Fruit fly (Drosophila melanogaster) whole organism, wandering third instar larva: ENCODE data around the gene mRpL49.

ENCODE experiments used
- Abd-B ChIP-seq: fragments of >200 bp; optimal IDR thresholded peaks from 2 replicates; lab custom pipeline; 2017; ENCODE audit warnings: missing biosample characterization, missing genetic modification characterization
- CG32264 ChIP-seq: fragments of 200-800 bp; sonication (Bioruptor generic); optimal IDR thresholded peaks from 2 replicates; lab custom pipeline; 2016; ENCODE audit warnings: missing biosample characterization, missing genetic modification characterization
- CG9705 ChIP-seq: fragments of 200-800 bp; sonication (Bioruptor generic); optimal IDR thresholded peaks from 2 replicates; lab custom pipeline; 2018; ENCODE audit warnings: missing biosample characterization, mild to moderate bottlenecking, missing genetic modification characterization
- CrebA ChIP-seq: fragments of 200-800 bp; sonication (Bioruptor generic); optimal IDR thresholded peaks from 2 replicates; lab custom pipeline; 2016; ENCODE audit warnings: missing biosample characterization, mild to moderate bottlenecking, missing genetic modification characterization, borderline replicate concordance
- Dfd ChIP-seq: fragments of >200 bp; optimal IDR thresholded peaks from 2 replicates; lab custom pipeline; 2017; ENCODE audit warnings: missing biosample characterization, missing genetic modification characterization
- Dif ChIP-seq: fragments of 200-275, 200-300 bp; sonication (Bioruptor generic); optimal IDR thresholded peaks from 2 replicates; lab custom pipeline; 2018; ENCODE audit warnings: missing biosample characterization, missing genetic modification characterization; ENCODE audit not compliant: partially characterized antibody
- GATAd ChIP-seq: sonication (Bioruptor generic); optimal IDR thresholded peaks from 2 replicates; lab custom pipeline; 2016; ENCODE audit warnings: missing biosample characterization, missing genetic modification characterization
- HLH106 ChIP-seq: fragments of 200-800 bp; optimal IDR thresholded peaks from 3 replicates; lab custom pipeline; 2019; ENCODE audit warnings: missing biosample characterization, mild to moderate bottlenecking, missing genetic modification characterization, moderate library complexity
- Hr78 ChIP-seq: fragments of >200 bp; optimal IDR thresholded peaks from 2 replicates; lab custom pipeline; 2017; ENCODE audit warnings: missing biosample characterization, missing genetic modification characterization
- Hr83 ChIP-seq: fragments of 200-300 bp; sonication (Bioruptor generic); optimal IDR thresholded peaks from 2 replicates; lab custom pipeline; 2016; ENCODE audit warnings: missing biosample characterization, mild to moderate bottlenecking, missing genetic modification characterization, moderate library complexity; ENCODE audit not compliant: poor library complexity, severe bottlenecking
- Jra ChIP-seq: sonication (Bioruptor generic); optimal IDR thresholded peaks from 2 replicates; lab custom pipeline; 2016; ENCODE audit warnings: missing biosample characterization, missing genetic modification characterization
- Mio ChIP-seq: sonication (Bioruptor generic); optimal IDR thresholded peaks from 2 replicates; lab custom pipeline; 2016; ENCODE audit warnings: missing biosample characterization, missing genetic modification characterization
- Myc ChIP-seq: fragments of >200 bp; optimal IDR thresholded peaks from 2 replicates; lab custom pipeline; 2017
- N ChIP-seq: fragments of >200 bp; optimal IDR thresholded peaks from 2 replicates; lab custom pipeline; 2018; ENCODE audit warnings: missing biosample characterization, missing external identifiers, missing genetic modification characterization
- Rel ChIP-seq, 2 experiments: fragments of 200-800 bp; sonication (Bioruptor generic) in 1 of 2; optimal IDR thresholded peaks; 2 replicates in 1 of 2; 3 replicates in 1 of 2; lab custom pipeline; 2016 to 2019; ENCODE audit warnings: mild to moderate bottlenecking in 2 of 2, missing biosample characterization in 2 of 2, missing genetic modification characterization in 2 of 2, moderate library complexity in 1 of 2
- Sp1 ChIP-seq: fragments of 200-800 bp; sonication (Bioruptor generic); optimal IDR thresholded peaks from 3 replicates; lab custom pipeline; 2019; ENCODE audit warnings: missing biosample characterization, mild to moderate bottlenecking, missing genetic modification characterization, moderate library complexity
- Vsx2 ChIP-seq: fragments of 200-300, 225-300 bp; sonication (Bioruptor generic); optimal IDR thresholded peaks from 2 replicates; lab custom pipeline; 2018; ENCODE audit warnings: missing biosample characterization, missing genetic modification characterization; ENCODE audit not compliant: partially characterized antibody
- brk ChIP-seq: fragments of 200-800 bp; sonication (Bioruptor generic); optimal IDR thresholded peaks from 2 replicates; lab custom pipeline; 2016; ENCODE audit warnings: missing biosample characterization, mild to moderate bottlenecking, missing genetic modification characterization
- dl ChIP-seq, 2 experiments: fragments of 175-275, 200-275 bp in 1 of 2; fragments of 200-275 bp in 1 of 2; sonication (Bioruptor generic); optimal IDR thresholded peaks; lab custom pipeline; 2018; ENCODE audit warnings: mild to moderate bottlenecking in 2 of 2, missing biosample characterization in 2 of 2, missing genetic modification characterization in 2 of 2, moderate library complexity in 2 of 2; ENCODE audit not compliant: partially characterized antibody in 2 of 2, insufficient read depth in 1 of 2
- dmrt93B ChIP-seq: fragments of 200-800 bp; sonication (Bioruptor generic); optimal IDR thresholded peaks from 2 replicates; lab custom pipeline; 2018; ENCODE audit warnings: missing biosample characterization, mild to moderate bottlenecking, missing genetic modification characterization
- dsf ChIP-seq: sonication (Bioruptor generic); optimal IDR thresholded peaks from 2 replicates; lab custom pipeline; 2016; ENCODE audit warnings: missing biosample characterization, missing genetic modification characterization, borderline replicate concordance
- ey ChIP-seq: fragments of 200-800 bp; sonication (Bioruptor generic); optimal IDR thresholded peaks from 2 replicates; lab custom pipeline; 2016; ENCODE audit warnings: missing biosample characterization, missing genetic modification characterization
- foxo ChIP-seq, 2 experiments: fragments of 200-800 bp; sonication (Bioruptor generic); optimal IDR thresholded peaks; 2 replicates in 1 of 2; 3 replicates in 1 of 2; lab custom pipeline; 2016 to 2017; ENCODE audit warnings: missing biosample characterization in 2 of 2, missing genetic modification characterization in 2 of 2
- fru ChIP-seq: fragments of 200-800 bp; sonication (Bioruptor generic); optimal IDR thresholded peaks from 3 replicates; lab custom pipeline; 2016; ENCODE audit warnings: missing biosample characterization, mild to moderate bottlenecking, missing genetic modification characterization
- h ChIP-seq: fragments of 200-800 bp; sonication (Bioruptor generic); optimal IDR thresholded peaks from 3 replicates; lab custom pipeline; 2016; ENCODE audit warnings: missing biosample characterization, mild to moderate bottlenecking, missing genetic modification characterization
- jim ChIP-seq: fragments of 175-275, 200-325 bp; sonication (Bioruptor generic); optimal IDR thresholded peaks from 2 replicates; lab custom pipeline; 2016; ENCODE audit warnings: missing biosample characterization, mild to moderate bottlenecking, missing genetic modification characterization
- lola ChIP-seq: fragments of >200 bp; optimal IDR thresholded peaks from 2 replicates; lab custom pipeline; 2017; ENCODE audit warnings: missing biosample characterization, missing genetic modification characterization
- pan ChIP-seq: fragments of >200 bp; optimal IDR thresholded peaks from 2 replicates; lab custom pipeline; 2017
- psq ChIP-seq: fragments of 200-800 bp; sonication (Bioruptor generic); optimal IDR thresholded peaks from 3 replicates; lab custom pipeline; 2017; ENCODE audit warnings: missing biosample characterization, mild to moderate bottlenecking, missing genetic modification characterization, moderate library complexity
- sage ChIP-seq: fragments of 200-800 bp; sonication (Bioruptor generic); optimal IDR thresholded peaks from 2 replicates; lab custom pipeline; 2016; ENCODE audit warnings: missing biosample characterization, mild to moderate bottlenecking, missing genetic modification characterization
- sv ChIP-seq: fragments of 200-800 bp; sonication (Bioruptor generic); optimal IDR thresholded peaks from 3 replicates; lab custom pipeline; 2016; ENCODE audit warnings: missing biosample characterization, missing genetic modification characterization
- usp ChIP-seq: fragments of >200 bp; optimal IDR thresholded peaks from 2 replicates; lab custom pipeline; 2017; ENCODE audit warnings: missing biosample characterization, missing genetic modification characterization
- woc ChIP-seq: sonication (Bioruptor generic); optimal IDR thresholded peaks from 2 replicates; lab custom pipeline; 2016; ENCODE audit warnings: missing biosample characterization, mild to moderate bottlenecking, missing genetic modification characterization

Gene mRpL49

dm6 chrX:12929817-12930216 lies 22.9 kb downstream of the mRpL49 start:
- TF ChIP-seq jim (no peak), woc (GFP tag; lab: Kevin White, UChicago) (no peak), Jra (GFP tag; lab: Kevin White, UChicago) (no peak), dsf (no peak)

dm6 chrX:12937825-12938520 lies 31.1 kb downstream of the mRpL49 start:
- TF ChIP-seq Dif (GFP tag; lab: Kevin White, UChicago) = no peak
- peak; percentile 37 for TF ChIP-seq Sp1 (GFP tag; lab: Kevin White, UChicago)
- no peak for TF ChIP-seq Dfd (GFP tag; lab: Kevin White, UChicago)
- TF ChIP-seq Hr78 (GFP tag; lab: Kevin White, UChicago) = no peak
- no peak for TF ChIP-seq dmrt93B
- TF ChIP-seq woc (GFP tag; lab: Kevin White, UChicago) = no peak
- TF ChIP-seq lola (GFP tag; lab: Kevin White, UChicago) = no peak
- peak; percentile 28 for TF ChIP-seq HLH106 (tag; lab: Kevin White, UChicago)

- no peak for TF ChIP-seq fru
- TF ChIP-seq Abd-B (GFP tag; lab: Kevin White, UChicago) = no peak
- no peak for TF ChIP-seq sv (GFP tag; lab: Kevin White, UChicago)
- TF ChIP-seq h (GFP tag; lab: Kevin White, UChicago) = no peak
- no peak for TF ChIP-seq Rel (GFP tag; optimal IDR thresholded peaks at IDR 0.05; lab: Kevin White, UChicago)
- TF ChIP-seq Rel (tag; optimal IDR thresholded peaks at IDR 0.05; lab: Kevin White, UChicago) = no peak
- no peak for TF ChIP-seq Myc (lab: Kevin White, UChicago)
- TF ChIP-seq Hr83 (GFP tag; lab: Kevin White, UChicago) = no peak
- TF ChIP-seq Dfd (GFP tag; lab: Kevin White, UChicago) = no peak
- TF ChIP-seq CG9705 (GFP tag; lab: Kevin White, UChicago) = no peak
- TF ChIP-seq usp (GFP tag; lab: Kevin White, UChicago) = no peak
- TF ChIP-seq Jra (GFP tag; lab: Kevin White, UChicago) = no peak
- no peak for TF ChIP-seq sage (GFP tag; lab: Kevin White, UChicago)
- TF ChIP-seq GATAd = no peak
- TF ChIP-seq jim = no peak
- no peak for TF ChIP-seq dl (GFP tag; optimal IDR thresholded peaks at IDR 0.05; lab: Kevin White, UChicago; ENCODE audit: insufficient read depth in 1 of 2, partially characterized antibody in 2 of 2)
These were observed 32.1 kb downstream of the mRpL49 start for dm6 chrX:12939021-12939420.

dm6 chrX:12939951-12940350 lies 33.0 kb downstream of the mRpL49 start:
- no peak for TF ChIP-seq lola (GFP tag; lab: Kevin White, UChicago)
- TF ChIP-seq Dfd (GFP tag; lab: Kevin White, UChicago) = no peak
- peak in 1 of 2 experiments; percentile 20 for TF ChIP-seq foxo (GFP tag; optimal IDR thresholded peaks at IDR 0.05; lab: Kevin White, UChicago)
- TF ChIP-seq usp (GFP tag; lab: Kevin White, UChicago) = no peak
- peak; percentile 9 for TF ChIP-seq psq
- no peak for TF ChIP-seq brk (GFP tag; lab: Kevin White, UChicago)
- no peak for TF ChIP-seq Hr78 (GFP tag; lab: Kevin White, UChicago)
- TF ChIP-seq Mio (GFP tag; lab: Kevin White, UChicago) = no peak
- no peak for TF ChIP-seq Hr83 (GFP tag; lab: Kevin White, UChicago)
- TF ChIP-seq CG9705 (GFP tag; lab: Kevin White, UChicago) = no peak
- no peak for TF ChIP-seq ey (GFP tag; lab: Kevin White, UChicago)
- TF ChIP-seq N = no peak
- no peak for TF ChIP-seq Abd-B (GFP tag; lab: Kevin White, UChicago)
- no peak for TF ChIP-seq Rel (GFP tag; optimal IDR thresholded peaks at IDR 0.05; lab: Kevin White, UChicago)
- no peak for TF ChIP-seq Rel (tag; optimal IDR thresholded peaks at IDR 0.05; lab: Kevin White, UChicago)
- no peak for TF ChIP-seq woc (GFP tag; lab: Kevin White, UChicago)
- TF ChIP-seq pan (lab: Kevin White, UChicago) = no peak
- no peak for TF ChIP-seq sv (GFP tag; lab: Kevin White, UChicago)
- TF ChIP-seq CrebA (GFP tag; lab: Kevin White, UChicago) = no peak
- no peak for TF ChIP-seq dl (GFP tag; optimal IDR thresholded peaks at IDR 0.05; lab: Kevin White, UChicago; ENCODE audit: insufficient read depth in 1 of 2, partially characterized antibody in 2 of 2)
- TF ChIP-seq HLH106 (tag; lab: Kevin White, UChicago) = peak; percentile 31
- no peak for TF ChIP-seq Vsx2 (GFP tag; lab: Kevin White, UChicago)
- TF ChIP-seq h (GFP tag; lab: Kevin White, UChicago) = peak; percentile 2
- TF ChIP-seq dsf = no peak
- no peak for TF ChIP-seq CG32264 (GFP tag; lab: Kevin White, UChicago)
